Fruit fly (Drosophila melanogaster): Measurements from ENCODE around the gene CG31055.

CG31055 gene

dm6 chr3R:27636720-27637119, 51.2 kb downstream of the CG31055 start:
- TF ChIP-seq Dif (GFP tag; optimal IDR thresholded peaks at IDR 0.05; ENCODE audit: partially characterized antibody): peak; percentile 53
- TF ChIP-seq N (GFP tag; optimal IDR thresholded peaks at IDR 0.05): no peak

dm6 chr3R:27636010-27636584, 51.8 kb downstream of the CG31055 start, which contains the start of the genes CG5611 and Mtl:
Gene CG5611 (minus strand): TSS chr3R:27636060.
Gene Mtl (plus strand): TSS chr3R:27636412.
- no peak for TF ChIP-seq dl (GFP tag; optimal IDR thresholded peaks at IDR 0.05; ENCODE audit: insufficient read depth in 1 of 2, partially characterized antibody in 2 of 2)
- TF ChIP-seq Myc (optimal IDR thresholded peaks at IDR 0.05): peak; percentile 96
- peak; percentile 99 for TF ChIP-seq brk (GFP tag; optimal IDR thresholded peaks at IDR 0.05)
- peak; percentile 95 for TF ChIP-seq CrebA (GFP tag; optimal IDR thresholded peaks at IDR 0.05; ENCODE audit: borderline replicate concordance)
- peak; percentile 65 to 100 for TF ChIP-seq foxo (GFP tag; optimal IDR thresholded peaks at IDR 0.05)
- TF ChIP-seq Dif (GFP tag; optimal IDR thresholded peaks at IDR 0.05; ENCODE audit: partially characterized antibody): no peak
- TF ChIP-seq h (GFP tag; optimal IDR thresholded peaks at IDR 0.05): peak; percentile 100
- TF ChIP-seq Hr78 (GFP tag; optimal IDR thresholded peaks at IDR 0.05): no peak
- peak; percentile 94 for TF ChIP-seq jim (GFP tag; optimal IDR thresholded peaks at IDR 0.05)
- TF ChIP-seq lola (GFP tag; optimal IDR thresholded peaks at IDR 0.05): no peak
- peak; percentile 98 for TF ChIP-seq tai (GFP tag; optimal IDR thresholded peaks at IDR 0.05)
- TF ChIP-seq usp (GFP tag; optimal IDR thresholded peaks at IDR 0.05): no peak
- TF ChIP-seq CG9705 (GFP tag; optimal IDR thresholded peaks at IDR 0.05): peak; percentile 99
- no peak for TF ChIP-seq pan (optimal IDR thresholded peaks at IDR 0.05)
- TF ChIP-seq fru (GFP tag; optimal IDR thresholded peaks at IDR 0.05): peak; percentile 99
- peak; percentile 92 for TF ChIP-seq Rel (GFP tag; optimal IDR thresholded peaks at IDR 0.05)
- TF ChIP-seq Rel (tag; optimal IDR thresholded peaks at IDR 0.05): peak; percentile 93
- peak; percentile 99 for TF ChIP-seq psq (GFP tag; optimal IDR thresholded peaks at IDR 0.05)
- no peak for TF ChIP-seq Vsx2 (GFP tag; optimal IDR thresholded peaks at IDR 0.05; ENCODE audit: partially characterized antibody)
- TF ChIP-seq Jra (GFP tag; optimal IDR thresholded peaks at IDR 0.05): peak; percentile 98
- TF ChIP-seq Dfd (GFP tag; optimal IDR thresholded peaks at IDR 0.05): peak; percentile 97
- TF ChIP-seq br (GFP tag; optimal IDR thresholded peaks at IDR 0.05): peak; percentile 99
- TF ChIP-seq ey (GFP tag; optimal IDR thresholded peaks at IDR 0.05): peak; percentile 99
- TF ChIP-seq Sp1 (GFP tag; optimal IDR thresholded peaks at IDR 0.05): peak; percentile 99
- TF ChIP-seq HLH106 (tag; optimal IDR thresholded peaks at IDR 0.05): peak; percentile 100
- peak; percentile 98 for TF ChIP-seq sage (GFP tag; optimal IDR thresholded peaks at IDR 0.05)
- peak; percentile 100 for TF ChIP-seq dmrt93B (GFP tag; optimal IDR thresholded peaks at IDR 0.05)
- peak; percentile 99 for TF ChIP-seq Hnf4 (GFP tag; optimal IDR thresholded peaks at IDR 0.05)
- TF ChIP-seq CG32264 (GFP tag; optimal IDR thresholded peaks at IDR 0.05): peak; percentile 95
- peak; percentile 98 for TF ChIP-seq GATAd (GFP tag; optimal IDR thresholded peaks at IDR 0.05)
- TF ChIP-seq Mio (GFP tag; optimal IDR thresholded peaks at IDR 0.05): peak; percentile 93
- TF ChIP-seq dsf (GFP tag; optimal IDR thresholded peaks at IDR 0.05; ENCODE audit: borderline replicate concordance): peak; percentile 98
- peak; percentile 100 for TF ChIP-seq sv (GFP tag; optimal IDR thresholded peaks at IDR 0.05)
- no peak for TF ChIP-seq Abd-B (GFP tag; optimal IDR thresholded peaks at IDR 0.05)
- peak; percentile 97 for TF ChIP-seq Hr83 (GFP tag; optimal IDR thresholded peaks at IDR 0.05; ENCODE audit: poor library complexity, severe bottlenecking)
- TF ChIP-seq rgr (GFP tag; optimal IDR thresholded peaks at IDR 0.05): peak; percentile 100
- peak; percentile 100 for TF ChIP-seq OdsH (GFP tag; optimal IDR thresholded peaks at IDR 0.05)
- peak; percentile 97 for TF ChIP-seq woc (GFP tag; optimal IDR thresholded peaks at IDR 0.05)
- no peak for TF ChIP-seq N (GFP tag; optimal IDR thresholded peaks at IDR 0.05)
